Worm (Caenorhabditis elegans) whole organism, L1 larva: ENCODE measurements around the gene irld-66.

Source experiments
- aha-1 ChIP-seq: fragments of 150-350 bp; optimal IDR thresholded peaks from 2 replicates; lab custom pipeline; 2014; ENCODE audit warnings: missing biosample characterization, missing genetic modification characterization
- efl-1 ChIP-seq, 4 experiments: fragments of 150-350 bp; optimal IDR thresholded peaks in 3 of 4; peaks in 1 of 4; 1 replicate in 1 of 4; 2 replicates in 3 of 4; lab custom pipeline; 2014; ENCODE audit warnings: missing biosample characterization in 2 of 4, missing genetic modification characterization in 2 of 4, missing genetic modification reagents in 2 of 4
- elt-3 ChIP-seq, 6 experiments: fragments of 150-350 bp in 1 of 6; sonication (generic microtip); optimal IDR thresholded peaks; 2 replicates each; lab custom pipeline; 2017 to 2018; ENCODE audit warnings: missing biosample characterization in 6 of 6, missing genetic modification characterization in 6 of 6, inconsistent platforms in 1 of 6
- lin-14 ChIP-seq: fragments of 200-800 bp; sonication (Bioruptor generic); optimal IDR thresholded peaks from 2 replicates; lab custom pipeline; 2018; ENCODE audit warnings: mild to moderate bottlenecking, missing genetic modification characterization, moderate library complexity, missing compliant biosample characterization
- lin-15B ChIP-seq: fragments of 150-350 bp; sonication (generic microtip); optimal IDR thresholded peaks from 3 replicates; lab custom pipeline; 2014; ENCODE audit warnings: missing biosample characterization, missing genetic modification characterization
- nhr-11 ChIP-seq: fragments of 150-350 bp; optimal IDR thresholded peaks from 2 replicates; lab custom pipeline; 2014; ENCODE audit warnings: missing biosample characterization, missing genetic modification characterization
- pqm-1 ChIP-seq: sonication (generic microtip); optimal IDR thresholded peaks from 3 replicates; lab custom pipeline; 2017; ENCODE audit warnings: missing biosample characterization, missing genetic modification characterization
- sox-4 ChIP-seq: sonication (generic microtip); optimal IDR thresholded peaks from 2 replicates; lab custom pipeline; 2016; ENCODE audit warnings: missing genetic modification characterization, missing compliant biosample characterization
- zag-1 ChIP-seq: fragments of 150-350 bp; optimal IDR thresholded peaks from 2 replicates; lab custom pipeline; 2014; ENCODE audit warnings: missing biosample characterization, missing genetic modification characterization

DNA sequence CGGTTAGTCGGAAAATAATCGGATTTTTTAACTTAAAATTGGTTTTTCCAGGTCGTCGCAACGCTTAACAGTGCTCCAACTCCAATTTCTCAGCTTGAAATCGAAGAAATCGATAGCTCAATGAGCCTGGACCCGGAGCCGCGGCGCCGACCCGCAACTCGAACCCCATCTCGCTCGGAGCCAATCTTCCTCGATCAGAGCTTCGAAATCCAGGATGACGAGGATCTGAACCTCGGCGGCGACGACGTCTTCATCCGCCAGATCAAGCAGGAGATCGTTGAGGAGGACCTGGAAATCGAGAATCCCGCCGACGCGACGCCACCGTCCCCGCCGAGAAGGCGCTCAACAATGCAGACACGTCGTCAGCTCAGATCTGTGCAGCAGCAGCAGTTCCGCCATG is 20.4 kb downstream of the irld-66 start:
- TF ChIP-seq zag-1 (tag; lab: Kevin White, UChicago) (no peak), lin-15B (tag; lab: Kevin White, UChicago) (no peak), sox-4 (tag; lab: Kevin White, UChicago) (no peak), elt-3 (tag; optimal IDR thresholded peaks at IDR 0.05; lab: Kevin White, UChicago) (no peak), lin-14 (no peak), pqm-1 (tag; lab: Kevin White, UChicago) (no peak), aha-1 (tag; lab: Kevin White, UChicago) (no peak), nhr-11 (tag; lab: Kevin White, UChicago) (no peak), efl-1 (optimal IDR thresholded peaks at IDR 0.05; lab: Kevin White, UChicago) (no peak), efl-1 (GFP tag; optimal IDR thresholded peaks at IDR 0.05 in 1 of 2; lab: Kevin White, UChicago) (no peak)
